Comparison of ENCODE assay signal across 5 fruit fly cellular contexts in the genomic region with DNA sequence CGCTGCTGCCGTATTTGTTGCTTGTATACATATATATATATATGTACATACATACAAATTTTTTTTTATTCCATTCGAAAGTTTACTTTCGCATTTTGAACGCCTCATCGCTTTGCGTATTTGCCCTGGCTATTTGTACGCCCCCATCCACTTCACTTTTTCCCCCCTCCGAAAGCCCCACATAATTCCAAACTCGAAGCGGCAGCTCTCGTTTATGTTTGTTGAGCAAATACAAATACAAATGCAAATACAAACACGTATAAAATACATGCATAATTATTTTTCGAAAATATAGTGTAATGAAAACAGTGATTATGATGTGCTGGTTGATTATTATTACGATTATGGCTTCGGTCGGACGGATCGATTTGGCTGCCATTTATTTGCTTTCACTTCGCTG.
TF ChIP-seq lines count a peak whose summit lies in the region.

No protein-coding gene starts in this region.

- peak; percentile 63 for TF ChIP-seq CTCF in whole organism, embryonic (GFP tag; optimal IDR thresholded peaks at IDR 0.05; lab: Kevin White, UChicago)

TF ChIP-seq in whole organism, adult, 20 proteins besides CTCF, POLR2A, EP300 and RAD21 (continues in another document):
- TF ChIP-seq tj (GFP tag; optimal IDR thresholded peaks at IDR 0.05; lab: Kevin White, UChicago): no peak
- no peak for TF ChIP-seq Crg-1 (GFP tag; optimal IDR thresholded peaks at IDR 0.05; lab: Kevin White, UChicago)
- TF ChIP-seq pad (GFP tag; optimal IDR thresholded peaks at IDR 0.05; lab: Kevin White, UChicago): peak; percentile 6
- TF ChIP-seq CG33017 (tag; optimal IDR thresholded peaks at IDR 0.05; lab: Kevin White, UChicago): no peak
- no peak for TF ChIP-seq Clk (GFP tag; optimal IDR thresholded peaks at IDR 0.05; lab: Kevin White, UChicago)
- no peak for TF ChIP-seq cnc (optimal IDR thresholded peaks at IDR 0.05; lab: Kevin White, UChicago)
- no peak for TF ChIP-seq CG11617 (GFP tag; optimal IDR thresholded peaks at IDR 0.05; lab: Kevin White, UChicago)
- TF ChIP-seq CG7045 (GFP tag; optimal IDR thresholded peaks at IDR 0.05; lab: Kevin White, UChicago): no peak
- TF ChIP-seq CG5204 (GFP tag; optimal IDR thresholded peaks at IDR 0.05; lab: Kevin White, UChicago): no peak
- TF ChIP-seq CG12768 (GFP tag; optimal IDR thresholded peaks at IDR 0.05; lab: Kevin White, UChicago): no peak
- TF ChIP-seq ovo (GFP tag; optimal IDR thresholded peaks at IDR 0.05; lab: Kevin White, UChicago): no peak
- peak; percentile 40 for TF ChIP-seq CG14711 (tag; optimal IDR thresholded peaks at IDR 0.05; lab: Kevin White, UChicago)
- TF ChIP-seq CG7101 (tag; optimal IDR thresholded peaks at IDR 0.05; lab: Kevin White, UChicago): peak; percentile 62
- no peak for TF ChIP-seq Mnt (GFP tag; optimal IDR thresholded peaks at IDR 0.05; lab: Kevin White, UChicago)
- TF ChIP-seq toe (GFP tag; optimal IDR thresholded peaks at IDR 0.05; lab: Kevin White, UChicago): no peak
- TF ChIP-seq cic (GFP tag; optimal IDR thresholded peaks at IDR 0.05; lab: Kevin White, UChicago): no peak
- no peak for TF ChIP-seq bab1 (GFP tag; optimal IDR thresholded peaks at IDR 0.05; lab: Kevin White, UChicago)
- no peak for TF ChIP-seq Hr96 (GFP tag; optimal IDR thresholded peaks at IDR 0.05; lab: Kevin White, UChicago)

TF ChIP-seq in whole organism, embryonic, 481 proteins besides CTCF, POLR2A, EP300 and RAD21 (continues in another document):
- TF ChIP-seq Blimp-1 (GFP tag; optimal IDR thresholded peaks at IDR 0.05; lab: Kevin White, UChicago) (peak; percentile 95), CG12236 (GFP tag; optimal IDR thresholded peaks at IDR 0.05; lab: Kevin White, UChicago) (peak; percentile 87), CG8290 (GFP tag; optimal IDR thresholded peaks at IDR 0.05; lab: Kevin White, UChicago) (peak; percentile 70), CG8290 (tag; optimal IDR thresholded peaks at IDR 0.05; lab: Kevin White, UChicago) (peak; percentile 65 to 95), Awh (GFP tag; IDR thresholded peaks at IDR 0.05; lab: Robert Waterston, UW) (peak; percentile 87), fu2 (GFP tag; optimal IDR thresholded peaks at IDR 0.05; lab: Kevin White, UChicago) (no peak), CG5953 (GFP tag; IDR thresholded peaks at IDR 0.05; lab: Robert Waterston, UW) (peak; percentile 71), CG3838 (GFP tag; optimal IDR thresholded peaks at IDR 0.05; lab: Kevin White, UChicago) (peak; percentile 72), sc (optimal IDR thresholded peaks at IDR 0.05; lab: Kevin White, UChicago) (no peak), sc (GFP tag; optimal IDR thresholded peaks at IDR 0.05; lab: Kevin White, UChicago) (peak; percentile 93), CG4404 (GFP tag; IDR thresholded peaks at IDR 0.05; lab: Robert Waterston, UW) (no peak), Eip74EF (GFP tag; optimal IDR thresholded peaks at IDR 0.05; lab: Kevin White, UChicago) (peak in 1 of 2 experiments; percentile 90), sens (GFP tag; lab: Kevin White, UChicago) (peak; percentile 98), mam (GFP tag; optimal IDR thresholded peaks at IDR 0.05; lab: Kevin White, UChicago) (peak; percentile 26), CG18599 (GFP tag; optimal IDR thresholded peaks at IDR 0.05; lab: Kevin White, UChicago) (peak; percentile 88), gsb (GFP tag; IDR thresholded peaks at IDR 0.05; lab: Robert Waterston, UW) (peak; percentile 42; the same call in 1 of the 2 replicates), Pdp1 (GFP tag; optimal IDR thresholded peaks at IDR 0.05; lab: Kevin White, UChicago) (peak; percentile 52 to 71), CG18262 (tag; optimal IDR thresholded peaks at IDR 0.05; lab: Kevin White, UChicago) (peak; percentile 86)

TF ChIP-seq in whole organism, prepupa, 60 proteins besides CTCF, POLR2A, EP300 and RAD21 (continues in another document):
- TF ChIP-seq CG3919 (GFP tag; optimal IDR thresholded peaks at IDR 0.05; lab: Kevin White, UChicago): peak; percentile 28
- peak; percentile 15 for TF ChIP-seq Smox (GFP tag; optimal IDR thresholded peaks at IDR 0.05; lab: Kevin White, UChicago)
- peak; percentile 49 for TF ChIP-seq Blimp-1 (GFP tag; optimal IDR thresholded peaks at IDR 0.05; lab: Kevin White, UChicago)
- TF ChIP-seq esn (GFP tag; optimal IDR thresholded peaks at IDR 0.05; lab: Kevin White, UChicago): peak; percentile 60
- peak; percentile 42 for TF ChIP-seq svp (GFP tag; lab: Kevin White, UChicago)
- peak; percentile 97 for TF ChIP-seq fkh (GFP tag; optimal IDR thresholded peaks at IDR 0.05; lab: Kevin White, UChicago)
- TF ChIP-seq CG6808 (GFP tag; optimal IDR thresholded peaks at IDR 0.05; lab: Kevin White, UChicago): no peak
- TF ChIP-seq vri (GFP tag; optimal IDR thresholded peaks at IDR 0.05; lab: Kevin White, UChicago): peak; percentile 58
- TF ChIP-seq Met (GFP tag; optimal IDR thresholded peaks at IDR 0.05; lab: Kevin White, UChicago): peak; percentile 29
- TF ChIP-seq CG8119 (GFP tag; IDR thresholded peaks at IDR 0.05; lab: Robert Waterston, UW): no peak
- TF ChIP-seq fd85E (GFP tag; optimal IDR thresholded peaks at IDR 0.05; lab: Kevin White, UChicago): no peak
- peak; percentile 25 for TF ChIP-seq lz (GFP tag; optimal IDR thresholded peaks at IDR 0.05; lab: Kevin White, UChicago)
- no peak for TF ChIP-seq fd59A (GFP tag; optimal IDR thresholded peaks at IDR 0.05; lab: Kevin White, UChicago)
- peak; percentile 14 for TF ChIP-seq OdsH (GFP tag; optimal IDR thresholded peaks at IDR 0.05; lab: Kevin White, UChicago)
- peak; percentile 22 for TF ChIP-seq CG8319 (GFP tag; optimal IDR thresholded peaks at IDR 0.05; lab: Kevin White, UChicago)
- TF ChIP-seq ss (GFP tag; optimal IDR thresholded peaks at IDR 0.05; lab: Kevin White, UChicago): no peak
- TF ChIP-seq CG6854 (GFP tag; optimal IDR thresholded peaks at IDR 0.05; lab: Kevin White, UChicago): peak; percentile 41
- TF ChIP-seq CG10669 (GFP tag; optimal IDR thresholded peaks at IDR 0.05; lab: Kevin White, UChicago): peak; percentile 9
- peak; percentile 20 for TF ChIP-seq achi (GFP tag; optimal IDR thresholded peaks at IDR 0.05; lab: Kevin White, UChicago)

TF ChIP-seq in whole organism, pupa, 21 proteins besides CTCF, POLR2A, EP300 and RAD21:
- peak; percentile 38 for TF ChIP-seq Pif1A (GFP tag; optimal IDR thresholded peaks at IDR 0.05; lab: Kevin White, UChicago)
- no peak for TF ChIP-seq CG34367 (tag; optimal IDR thresholded peaks at IDR 0.05; lab: Kevin White, UChicago)
- no peak for TF ChIP-seq CG12605 (GFP tag; IDR thresholded peaks at IDR 0.05; lab: Robert Waterston, UW)
- TF ChIP-seq Snoo (tag; optimal IDR thresholded peaks at IDR 0.05; lab: Kevin White, UChicago): peak; percentile 36
- no peak for TF ChIP-seq CG17806 (tag; optimal IDR thresholded peaks at IDR 0.05; lab: Kevin White, UChicago)
- TF ChIP-seq Pif1B (GFP tag; optimal IDR thresholded peaks at IDR 0.05; lab: Kevin White, UChicago): no peak
- TF ChIP-seq fd96Ca (GFP tag; IDR thresholded peaks at IDR 0.05; lab: Robert Waterston, UW): no peak

TF ChIP-seq in whole organism, wandering third instar larva, 38 proteins besides CTCF, POLR2A, EP300 and RAD21:
- TF ChIP-seq dmrt93B (GFP tag; optimal IDR thresholded peaks at IDR 0.05; lab: Kevin White, UChicago) (peak; percentile 63), Hr83 (GFP tag; optimal IDR thresholded peaks at IDR 0.05; lab: Kevin White, UChicago; ENCODE audit: poor library complexity, severe bottlenecking) (peak; percentile 74), sv (GFP tag; optimal IDR thresholded peaks at IDR 0.05; lab: Kevin White, UChicago) (peak; percentile 34), psq (GFP tag; optimal IDR thresholded peaks at IDR 0.05; lab: Kevin White, UChicago) (peak; percentile 37), woc (GFP tag; optimal IDR thresholded peaks at IDR 0.05; lab: Kevin White, UChicago) (no peak), tai (GFP tag; optimal IDR thresholded peaks at IDR 0.05; lab: Kevin White, UChicago) (no peak), h (GFP tag; optimal IDR thresholded peaks at IDR 0.05; lab: Kevin White, UChicago) (peak; percentile 70), ey (GFP tag; optimal IDR thresholded peaks at IDR 0.05; lab: Kevin White, UChicago) (peak; percentile 17), foxo (GFP tag; optimal IDR thresholded peaks at IDR 0.05; lab: Kevin White, UChicago) (peak in 1 of 2 experiments; percentile 66), rgr (GFP tag; optimal IDR thresholded peaks at IDR 0.05; lab: Kevin White, UChicago) (peak; percentile 84), dsf (GFP tag; optimal IDR thresholded peaks at IDR 0.05; lab: Kevin White, UChicago; ENCODE audit: borderline replicate concordance) (peak; percentile 47), HLH106 (tag; optimal IDR thresholded peaks at IDR 0.05; lab: Kevin White, UChicago) (peak; percentile 61), Rel (GFP tag; optimal IDR thresholded peaks at IDR 0.05; lab: Kevin White, UChicago) (no peak), Rel (tag; optimal IDR thresholded peaks at IDR 0.05; lab: Kevin White, UChicago) (no peak), OdsH (GFP tag; optimal IDR thresholded peaks at IDR 0.05; lab: Kevin White, UChicago) (peak; percentile 67), Abd-B (GFP tag; optimal IDR thresholded peaks at IDR 0.05; lab: Kevin White, UChicago) (no peak), Jra (GFP tag; optimal IDR thresholded peaks at IDR 0.05; lab: Kevin White, UChicago) (peak; percentile 43), Hr78 (GFP tag; optimal IDR thresholded peaks at IDR 0.05; lab: Kevin White, UChicago) (no peak), CG9705 (GFP tag; optimal IDR thresholded peaks at IDR 0.05; lab: Kevin White, UChicago) (peak; percentile 66), fru (GFP tag; optimal IDR thresholded peaks at IDR 0.05; lab: Kevin White, UChicago) (peak; percentile 35), GATAd (GFP tag; optimal IDR thresholded peaks at IDR 0.05; lab: Kevin White, UChicago) (peak; percentile 37), Sp1 (GFP tag; optimal IDR thresholded peaks at IDR 0.05; lab: Kevin White, UChicago) (peak; percentile 66), brk (GFP tag; optimal IDR thresholded peaks at IDR 0.05; lab: Kevin White, UChicago) (peak; percentile 10), CG32264 (GFP tag; optimal IDR thresholded peaks at IDR 0.05; lab: Kevin White, UChicago) (peak; percentile 9), br (GFP tag; optimal IDR thresholded peaks at IDR 0.05; lab: Kevin White, UChicago) (peak; percentile 54)
